Worm (Caenorhabditis elegans) whole organism, L2 larva: ENCODE measurements around the gene Y14H12B.1.

Experiments
- C34F6.9 ChIP-seq: fragments of 150-350 bp; optimal IDR thresholded peaks from 2 replicates; lab custom pipeline; 2014; ENCODE audit warnings: missing biosample characterization, missing genetic modification characterization
- F13H6.1 ChIP-seq: sonication (generic microtip); optimal IDR thresholded peaks from 2 replicates; lab custom pipeline; 2016; ENCODE audit warnings: missing genetic modification characterization, missing compliant biosample characterization
- R02D3.7 ChIP-seq: fragments of 150-350 bp; optimal IDR thresholded peaks from 2 replicates; lab custom pipeline; 2014; ENCODE audit warnings: missing biosample characterization, missing genetic modification characterization
- ZK546.5 ChIP-seq: sonication (generic microtip); optimal IDR thresholded peaks from 2 replicates; lab custom pipeline; 2017; ENCODE audit warnings: missing biosample characterization, missing genetic modification characterization
- alr-1 ChIP-seq: fragments of 150-350 bp; optimal IDR thresholded peaks from 2 replicates; lab custom pipeline; 2014; ENCODE audit warnings: missing biosample characterization, missing genetic modification characterization
- aly-2 ChIP-seq: fragments of 150-350 bp; optimal IDR thresholded peaks from 2 replicates; lab custom pipeline; 2014; ENCODE audit warnings: missing biosample characterization, missing genetic modification characterization
- ama-1 ChIP-seq: fragments of 150-350 bp; optimal IDR thresholded peaks from 2 replicates; lab custom pipeline; 2018; ENCODE audit warnings: inconsistent platforms
- blmp-1 ChIP-seq: sonication (generic microtip); optimal IDR thresholded peaks from 2 replicates; lab custom pipeline; 2017; ENCODE audit warnings: missing genetic modification characterization, mild to moderate bottlenecking, missing compliant biosample characterization, antibody characterized with exemption, moderate library complexity; ENCODE audit not compliant: insufficient read depth
- ceh-16 ChIP-seq: fragments of 150-350 bp; optimal IDR thresholded peaks from 2 replicates; lab custom pipeline; 2014; ENCODE audit warnings: missing biosample characterization, missing genetic modification characterization
- ceh-82 ChIP-seq: fragments of 150-350 bp; optimal IDR thresholded peaks from 2 replicates; lab custom pipeline; 2014; ENCODE audit warnings: missing biosample characterization, missing genetic modification characterization
- crh-2 ChIP-seq: sonication (generic microtip); optimal IDR thresholded peaks from 2 replicates; lab custom pipeline; 2017; ENCODE audit warnings: missing biosample characterization, missing genetic modification characterization
- dmd-4 ChIP-seq: sonication (generic microtip); optimal IDR thresholded peaks from 2 replicates; lab custom pipeline; 2017; ENCODE audit warnings: missing biosample characterization, missing genetic modification characterization
- egl-27 ChIP-seq: sonication (generic microtip); optimal IDR thresholded peaks from 3 replicates; lab custom pipeline; 2017; ENCODE audit warnings: missing biosample characterization, missing genetic modification reagents, missing genetic modification characterization
- elt-1 ChIP-seq: fragments of 150-350 bp; optimal IDR thresholded peaks from 2 replicates; lab custom pipeline; 2014; ENCODE audit warnings: missing biosample characterization, missing genetic modification characterization
- elt-3 ChIP-seq: sonication (generic microtip); optimal IDR thresholded peaks from 2 replicates; lab custom pipeline; 2017; ENCODE audit warnings: missing biosample characterization, missing genetic modification characterization
- fos-1 ChIP-seq: fragments of 150-350 bp; optimal IDR thresholded peaks from 2 replicates; lab custom pipeline; 2014; ENCODE audit warnings: missing biosample characterization, missing genetic modification characterization
- gmeb-1 ChIP-seq: fragments of 150-350 bp; optimal IDR thresholded peaks from 2 replicates; lab custom pipeline; 2014; ENCODE audit warnings: missing biosample characterization, missing genetic modification characterization
- lin-11 ChIP-seq: fragments of 150-350 bp; sonication (generic microtip); optimal IDR thresholded peaks from 2 replicates; lab custom pipeline; 2014; ENCODE audit warnings: missing biosample characterization, missing genetic modification characterization, inconsistent platforms, mixed read lengths
- lin-13 ChIP-seq: fragments of 150-350 bp; optimal IDR thresholded peaks from 2 replicates; lab custom pipeline; 2014; ENCODE audit warnings: missing biosample characterization, missing genetic modification reagents, missing genetic modification characterization
- lin-39 ChIP-seq: fragments of 150-350 bp; optimal IDR thresholded peaks from 2 replicates; lab custom pipeline; 2014; ENCODE audit warnings: missing biosample characterization, missing genetic modification reagents, missing genetic modification characterization
- lsy-2 ChIP-seq, 2 experiments: fragments of 150-350 bp in 1 of 2; sonication (generic microtip) in 1 of 2; optimal IDR thresholded peaks; 2 replicates each; lab custom pipeline; 2014 to 2017; ENCODE audit warnings: missing biosample characterization in 2 of 2, missing genetic modification characterization in 2 of 2
- mab-5 ChIP-seq: fragments of 150-350 bp; optimal IDR thresholded peaks from 2 replicates; lab custom pipeline; 2014; ENCODE audit warnings: missing biosample characterization, missing genetic modification characterization
- mbf-1 ChIP-seq: sonication (generic microtip); optimal IDR thresholded peaks from 2 replicates; lab custom pipeline; 2017; ENCODE audit warnings: missing biosample characterization, missing genetic modification characterization
- mdl-1 ChIP-seq, 2 experiments: fragments of 150-350 bp in 1 of 2; sonication (generic microtip) in 1 of 2; optimal IDR thresholded peaks; 2 replicates each; lab custom pipeline; 2017; ENCODE audit warnings: missing biosample characterization in 2 of 2, missing genetic modification characterization in 2 of 2
- nhr-10 ChIP-seq: sonication (generic microtip); optimal IDR thresholded peaks from 2 replicates; lab custom pipeline; 2017; ENCODE audit warnings: missing biosample characterization, missing genetic modification characterization
- nhr-11 ChIP-seq: fragments of 150-350 bp; optimal IDR thresholded peaks from 2 replicates; lab custom pipeline; 2014; ENCODE audit warnings: missing biosample characterization, missing genetic modification characterization
- nhr-12 ChIP-seq: fragments of 150-350 bp; optimal IDR thresholded peaks from 2 replicates; lab custom pipeline; 2014; ENCODE audit warnings: missing biosample characterization, missing genetic modification characterization
- nhr-129 ChIP-seq: fragments of 150-350 bp; optimal IDR thresholded peaks from 2 replicates; lab custom pipeline; 2014; ENCODE audit warnings: missing biosample characterization, missing genetic modification characterization
- nhr-21 ChIP-seq: fragments of 150-350 bp; optimal IDR thresholded peaks from 2 replicates; lab custom pipeline; 2014; ENCODE audit warnings: missing biosample characterization, missing genetic modification characterization
- nhr-23 ChIP-seq: fragments of 150-350 bp; optimal IDR thresholded peaks from 2 replicates; lab custom pipeline; 2014; ENCODE audit warnings: missing biosample characterization, missing genetic modification reagents, missing genetic modification characterization
- nhr-25 ChIP-seq: fragments of 150-350 bp; sonication (generic microtip); optimal IDR thresholded peaks from 3 replicates; lab custom pipeline; 2014; ENCODE audit warnings: missing biosample characterization, missing genetic modification characterization
- nhr-6 ChIP-seq: fragments of 150-350 bp; optimal IDR thresholded peaks from 2 replicates; lab custom pipeline; 2014; ENCODE audit warnings: missing biosample characterization, missing genetic modification characterization
- nhr-77 ChIP-seq: fragments of 150-350 bp; optimal IDR thresholded peaks from 2 replicates; lab custom pipeline; 2014; ENCODE audit warnings: missing biosample characterization, missing genetic modification characterization
- peb-1 ChIP-seq: fragments of 150-350 bp; optimal IDR thresholded peaks from 2 replicates; lab custom pipeline; 2014; ENCODE audit warnings: missing biosample characterization, missing genetic modification characterization
- sem-4 ChIP-seq: fragments of 150-350 bp; optimal IDR thresholded peaks from 2 replicates; lab custom pipeline; 2014; ENCODE audit warnings: missing biosample characterization, missing genetic modification reagents, missing genetic modification characterization
- skn-1 ChIP-seq: sonication (generic microtip); optimal IDR thresholded peaks from 2 replicates; lab custom pipeline; 2017; ENCODE audit warnings: missing biosample characterization, missing genetic modification characterization
- sma-3 ChIP-seq: sonication (generic microtip); optimal IDR thresholded peaks from 2 replicates; lab custom pipeline; 2016; ENCODE audit warnings: missing genetic modification reagents, missing genetic modification characterization, missing compliant biosample characterization
- sma-9 ChIP-seq, 2 experiments: fragments of 150-350 bp in 1 of 2; sonication (generic microtip) in 1 of 2; optimal IDR thresholded peaks; 2 replicates each; lab custom pipeline; 2014 to 2016; ENCODE audit warnings: missing genetic modification characterization in 2 of 2, mild to moderate bottlenecking in 1 of 2, missing biosample characterization in 1 of 2, missing compliant biosample characterization in 1 of 2, missing genetic modification reagents in 1 of 2, moderate library complexity in 1 of 2
- snpc-4 ChIP-seq: fragments of 150-350 bp; optimal IDR thresholded peaks from 2 replicates; lab custom pipeline; 2014; ENCODE audit warnings: missing biosample characterization, missing genetic modification characterization
- unc-39 ChIP-seq: fragments of 150-350 bp; optimal IDR thresholded peaks from 2 replicates; lab custom pipeline; 2014; ENCODE audit warnings: missing biosample characterization, missing genetic modification characterization
- unc-55 ChIP-seq: fragments of 150-350 bp; sonication (generic microtip); optimal IDR thresholded peaks from 3 replicates; lab custom pipeline; 2014; ENCODE audit warnings: missing biosample characterization, missing genetic modification reagents, missing genetic modification characterization
- unc-62 ChIP-seq: fragments of 150-350 bp; optimal IDR thresholded peaks from 2 replicates; lab custom pipeline; 2014; ENCODE audit warnings: missing biosample characterization, missing genetic modification reagents, missing genetic modification characterization
- zag-1 ChIP-seq: fragments of 150-350 bp; optimal IDR thresholded peaks from 2 replicates; lab custom pipeline; 2014; ENCODE audit warnings: missing biosample characterization, missing genetic modification characterization
- ztf-1 ChIP-seq: fragments of 200-800 bp; sonication (Bioruptor generic); conservative IDR thresholded peaks from 2 replicates; pipeline ENCODE4 v1.3.6; 2022; ENCODE audit warnings: missing genetic modification characterization, missing compliant biosample characterization
- ztf-11 ChIP-seq: sonication (generic microtip); optimal IDR thresholded peaks from 2 replicates; lab custom pipeline; 2017; ENCODE audit warnings: missing biosample characterization, missing genetic modification characterization
- ztf-4 ChIP-seq: fragments of 150-350 bp; optimal IDR thresholded peaks from 2 replicates; lab custom pipeline; 2014; ENCODE audit warnings: missing biosample characterization, missing genetic modification characterization

The Y14H12B.1 gene

ce11 chrII:3897758-3898494 lies 36.3 kb upstream of the Y14H12B.1 start, which contains the start of gene F53C3.6:
Gene F53C3.6 (plus strand): TSS chrII:3898142.
- TF ChIP-seq crh-2 (tag; lab: Kevin White, UChicago): peak; percentile 91
- no peak for TF ChIP-seq gmeb-1 (tag; lab: Kevin White, UChicago)
- no peak for TF ChIP-seq snpc-4
- TF ChIP-seq lin-11 (tag; lab: Kevin White, UChicago): no peak
- no peak for TF ChIP-seq skn-1 (tag; lab: Kevin White, UChicago)
- TF ChIP-seq sem-4: peak; percentile 65
- TF ChIP-seq ztf-11 (tag; lab: Kevin White, UChicago): no peak
- peak; percentile 65 for TF ChIP-seq zag-1 (tag; lab: Kevin White, UChicago)
- TF ChIP-seq F13H6.1 (tag; lab: Kevin White, UChicago): peak; percentile 81
- no peak for TF ChIP-seq unc-39 (tag; lab: Kevin White, UChicago)
- no peak for TF ChIP-seq nhr-25 (tag; lab: Kevin White, UChicago)
- TF ChIP-seq elt-1 (tag; lab: Kevin White, UChicago): no peak
- no peak for TF ChIP-seq ZK546.5 (tag; lab: Kevin White, UChicago)
- TF ChIP-seq nhr-77 (tag; lab: Kevin White, UChicago): no peak
- peak; percentile 13 for TF ChIP-seq sma-3
- TF ChIP-seq ceh-16: no peak
- peak; percentile 23 for TF ChIP-seq ztf-4
- peak; percentile 22 for TF ChIP-seq nhr-21 (tag; lab: Kevin White, UChicago)
- no peak for TF ChIP-seq peb-1
- TF ChIP-seq mdl-1 (tag; optimal IDR thresholded peaks at IDR 0.05; lab: Kevin White, UChicago): peak in 1 of 2 experiments; percentile 36
- no peak for TF ChIP-seq ama-1 (lab: Kevin White, UChicago)
- peak; percentile 69 for TF ChIP-seq lin-13 (GFP tag; lab: Kevin White, UChicago)
- no peak for TF ChIP-seq unc-62 (GFP tag; lab: Kevin White, UChicago)
- no peak for TF ChIP-seq aly-2 (tag; lab: Kevin White, UChicago)
- no peak for TF ChIP-seq mbf-1
- TF ChIP-seq nhr-10: no peak
- TF ChIP-seq ceh-82 (tag; lab: Kevin White, UChicago): no peak
- TF ChIP-seq lsy-2 (tag; optimal IDR thresholded peaks at IDR 0.05; lab: Kevin White, UChicago): peak; percentile 11 to 78
- TF ChIP-seq nhr-11 (tag; lab: Kevin White, UChicago): no peak
- peak; percentile 69 for TF ChIP-seq nhr-129
- TF ChIP-seq alr-1 (tag; lab: Kevin White, UChicago): no peak
- no peak for TF ChIP-seq ztf-1 (GFP tag; lab: Robert Waterston, UW)
- TF ChIP-seq blmp-1 (tag; lab: Kevin White, UChicago): no peak
- no peak for TF ChIP-seq dmd-4 (tag; lab: Kevin White, UChicago)
- no peak for TF ChIP-seq elt-3 (tag; lab: Kevin White, UChicago)
- peak; percentile 98 for TF ChIP-seq sma-9 (GFP tag; optimal IDR thresholded peaks at IDR 0.05; lab: Kevin White, UChicago)
- TF ChIP-seq sma-9 (tag; optimal IDR thresholded peaks at IDR 0.05; lab: Kevin White, UChicago): no peak
- peak; percentile 27 for TF ChIP-seq fos-1 (tag; lab: Kevin White, UChicago)
- peak; percentile 92 for TF ChIP-seq unc-55 (GFP tag; lab: Kevin White, UChicago)
- TF ChIP-seq nhr-6 (tag; lab: Kevin White, UChicago): peak; percentile 33
- no peak for TF ChIP-seq lin-39 (tag; lab: Kevin White, UChicago)
- TF ChIP-seq R02D3.7 (tag; lab: Kevin White, UChicago): no peak
- TF ChIP-seq mab-5 (tag; lab: Kevin White, UChicago): no peak
- peak; percentile 64 for TF ChIP-seq egl-27 (tag; lab: Kevin White, UChicago)
- no peak for TF ChIP-seq nhr-23
- TF ChIP-seq nhr-12 (tag; lab: Kevin White, UChicago): no peak
- TF ChIP-seq C34F6.9 (tag; lab: Kevin White, UChicago): peak; percentile 91
